Worm (Caenorhabditis elegans) whole organism, L4 larva: ENCODE measurements around the gene clec-196.

Experiments
- F26F4.8 ChIP-seq: fragments of 200-800 bp; sonication (Bioruptor generic); conservative IDR thresholded peaks from 2 replicates; pipeline ENCODE4 v1.3.6; 2022; ENCODE audit warnings: missing genetic modification characterization, missing compliant biosample characterization
- F37D6.2 ChIP-seq: sonication (generic microtip); optimal IDR thresholded peaks from 2 replicates; lab custom pipeline; 2016; ENCODE audit warnings: mild to moderate bottlenecking, missing genetic modification characterization, missing compliant biosample characterization
- R02D3.7 ChIP-seq: fragments of 150-350 bp; sonication (generic microtip); optimal IDR thresholded peaks from 3 replicates; lab custom pipeline; 2014; ENCODE audit warnings: missing biosample characterization, missing genetic modification characterization
- aly-2 ChIP-seq: sonication (generic microtip); optimal IDR thresholded peaks from 2 replicates; lab custom pipeline; 2018; ENCODE audit warnings: missing biosample characterization, missing genetic modification characterization
- ceh-20 ChIP-seq: fragments of 200-800 bp; sonication (Bioruptor generic); IDR thresholded peaks from 2 replicates; pipeline ENCODE4 v1.3.6; 2022; ENCODE audit warnings: missing genetic modification reagents, missing genetic modification characterization, missing compliant biosample characterization
- hlh-11 ChIP-seq: fragments of 200-800 bp; sonication (Bioruptor generic); optimal IDR thresholded peaks from 2 replicates; lab custom pipeline; 2018; ENCODE audit warnings: mild to moderate bottlenecking, missing genetic modification characterization, missing compliant biosample characterization
- jun-1 ChIP-seq: fragments of 150-350 bp; optimal IDR thresholded peaks from 2 replicates; lab custom pipeline; 2014; ENCODE audit warnings: missing biosample characterization, missing genetic modification reagents, missing genetic modification characterization
- mdl-1 ChIP-seq, 2 experiments: fragments of 150-350 bp in 1 of 2; sonication (generic microtip) in 1 of 2; optimal IDR thresholded peaks; 2 replicates each; lab custom pipeline; 2014 to 2017; ENCODE audit warnings: missing biosample characterization in 2 of 2, missing genetic modification characterization in 2 of 2
- nhr-48 ChIP-seq: sonication (generic microtip); optimal IDR thresholded peaks from 2 replicates; lab custom pipeline; 2016; ENCODE audit warnings: mild to moderate bottlenecking, missing genetic modification characterization, missing compliant biosample characterization
- pha-4 ChIP-seq, 2 experiments: fragments of 150-350 bp in 1 of 2; fragments of 200-800 bp in 1 of 2; sonication (Bioruptor generic) in 1 of 2; IDR thresholded peaks in 1 of 2; optimal IDR thresholded peaks in 1 of 2; 2 replicates each; pipeline versions ENCODE4 v1.3.6 to Lab custom; 2014 to 2022; ENCODE audit warnings: missing genetic modification characterization in 2 of 2, missing genetic modification reagents in 2 of 2, missing biosample characterization in 1 of 2, missing compliant biosample characterization in 1 of 2
- pqm-1 ChIP-seq: sonication (generic microtip); optimal IDR thresholded peaks from 2 replicates; lab custom pipeline; 2017; ENCODE audit warnings: missing biosample characterization, missing genetic modification characterization

DNA sequence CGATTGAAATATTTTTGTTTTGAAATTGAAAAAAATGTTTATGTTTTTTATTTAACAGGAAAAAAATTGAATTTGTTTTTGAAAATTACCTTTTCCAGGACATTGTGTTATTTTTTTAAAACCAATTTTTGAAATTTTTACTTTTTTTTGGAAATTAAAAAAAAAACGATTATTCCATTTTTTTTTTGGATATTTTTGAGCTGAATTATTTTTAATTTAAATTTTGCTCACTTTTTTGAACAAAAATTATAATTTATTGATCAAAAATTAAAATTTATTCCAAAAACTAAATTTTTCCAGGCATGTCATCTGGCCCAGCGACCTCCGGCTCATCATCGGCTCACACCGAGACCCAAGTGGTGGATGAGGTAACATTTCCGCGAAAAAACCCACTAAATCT is 21.8 kb upstream of the clec-196 start, which contains the start of gene gtf-2E1:
- TF ChIP-seq F26F4.8, result no peak
- TF ChIP-seq mdl-1 (tag; optimal IDR thresholded peaks at IDR 0.05; lab: Kevin White, UChicago), result no peak
- TF ChIP-seq nhr-48, result no peak
- no peak for TF ChIP-seq jun-1
- TF ChIP-seq ceh-20 (GFP tag; lab: Robert Waterston, UW), result no peak
- no peak for TF ChIP-seq pqm-1 (tag; lab: Kevin White, UChicago)
- no peak for TF ChIP-seq F37D6.2 (tag; lab: Kevin White, UChicago)
- no peak for TF ChIP-seq R02D3.7 (tag; lab: Kevin White, UChicago)
- no peak for TF ChIP-seq pha-4 (GFP tag; IDR thresholded peaks at IDR 0.05; lab: Robert Waterston, UW)
- no peak for TF ChIP-seq pha-4 (tag; optimal IDR thresholded peaks at IDR 0.05; lab: Kevin White, UChicago)
- TF ChIP-seq hlh-11 (tag; lab: Kevin White, UChicago), result no peak
- no peak for TF ChIP-seq aly-2
